Worm (Caenorhabditis elegans): ENCODE measurements around the gene attf-3.

attf-3 gene

ce11 chrIII:66160-66559, 20.0 kb downstream of the attf-3 start, which contains the start of gene pck-1:
Gene pck-1, minus strand, starts transcription at chrIII:66260.
- TF ChIP-seq unc-62 (GFP tag; optimal IDR thresholded peaks at IDR 0.05 in 1 of 2) (no peak), unc-62 (tag; optimal IDR thresholded peaks at IDR 0.05) (no peak), nhr-11 (tag; optimal IDR thresholded peaks at IDR 0.05) (peak; percentile 7), spr-3 (GFP tag; optimal IDR thresholded peaks at IDR 0.05) (no peak), nhr-102 (tag; optimal IDR thresholded peaks at IDR 0.05) (no peak), Y48G9A.11 (GFP tag; IDR thresholded peaks at IDR 0.05) (no peak), daf-12 (tag; optimal IDR thresholded peaks at IDR 0.05) (no peak), nhr-28 (tag; optimal IDR thresholded peaks at IDR 0.05) (peak; percentile 34), hlh-11 (tag; optimal IDR thresholded peaks at IDR 0.05) (no peak), nhr-111 (GFP tag; optimal IDR thresholded peaks at IDR 0.05) (no peak), pqm-1 (tag; optimal IDR thresholded peaks at IDR 0.05) (no peak), nhr-25 (tag; optimal IDR thresholded peaks at IDR 0.05; ENCODE audit: borderline replicate concordance, insufficient read depth) (no peak), ama-1 (optimal IDR thresholded peaks at IDR 0.05) (peak; percentile 15)

- no peak for TF ChIP-seq lin-1 (GFP tag; IDR thresholded peaks at IDR 0.05)
- peak in 1 of 2 experiments; percentile 49 for TF ChIP-seq unc-62 (GFP tag; optimal IDR thresholded peaks at IDR 0.05 in 1 of 2)
- no peak for TF ChIP-seq unc-62 (tag; optimal IDR thresholded peaks at IDR 0.05)
- TF ChIP-seq aha-1 (tag), result peak; percentile 46
- no peak for TF ChIP-seq unc-39 (tag; optimal IDR thresholded peaks at IDR 0.05)
- TF ChIP-seq arid-1 (GFP tag; conservative IDR thresholded peaks at IDR 0.05), result no peak
- no peak for TF ChIP-seq jun-1 (tag; optimal IDR thresholded peaks at IDR 0.05)
- TF ChIP-seq hlh-30 (tag; optimal IDR thresholded peaks at IDR 0.05; ENCODE audit: insufficient read depth), result peak; percentile 1
- TF ChIP-seq nhr-10 (tag; optimal IDR thresholded peaks at IDR 0.05), result no peak
- TF ChIP-seq daf-16 (GFP tag; optimal IDR thresholded peaks at IDR 0.05), result peak in 1 of 2 experiments; percentile 28
- TF ChIP-seq daf-16 (tag; optimal IDR thresholded peaks at IDR 0.05), result no peak
- TF ChIP-seq T26A8.4 (GFP tag; IDR thresholded peaks at IDR 0.05), result no peak
Observed at ce11 chrIII:65626-65937, 20.6 kb downstream of the attf-3 start.

- TF ChIP-seq ama-1 (optimal IDR thresholded peaks at IDR 0.05) (peak; percentile 60), nhr-25 (tag; optimal IDR thresholded peaks at IDR 0.05; ENCODE audit: borderline replicate concordance, insufficient read depth) (peak; percentile 26), madf-5 (GFP tag; IDR thresholded peaks at IDR 0.05) (0 out of 4 replicates have a peak, but pooled peaks of 1 of the 2 experiments have one; percentile 5), set-16 (GFP tag; IDR thresholded peaks at IDR 0.05) (peak; percentile 53; the same call in 1 of the 2 replicates), mdt-29 (GFP tag; IDR thresholded peaks at IDR 0.05) (0 out of 2 replicates have a peak, but pooled peaks have one; percentile 25), snpc-4 (tag; optimal IDR thresholded peaks at IDR 0.05) (no peak), nhr-28 (tag; optimal IDR thresholded peaks at IDR 0.05) (peak; percentile 7), dve-1 (tag; optimal IDR thresholded peaks at IDR 0.05; ENCODE audit: insufficient read depth) (no peak), hmg-1.1 (GFP tag; IDR thresholded peaks at IDR 0.05) (peak; percentile 31; the same call in 1 of the 2 replicates), lsy-2 (tag; optimal IDR thresholded peaks at IDR 0.05) (peak in 1 of 2 experiments; percentile 14), arid-1 (GFP tag; conservative IDR thresholded peaks at IDR 0.05) (0 out of 2 replicates have a peak, but pooled peaks have one; percentile 2), lin-15B (tag; optimal IDR thresholded peaks at IDR 0.05) (no peak), aha-1 (tag) (peak; percentile 98)
Observed at ce11 chrIII:64747-65625, 21.2 kb downstream of the attf-3 start.

- TF ChIP-seq skn-1 (tag; optimal IDR thresholded peaks at IDR 0.05) (no peak), tra-1 (GFP tag; IDR thresholded peaks at IDR 0.05) (0 out of 2 replicates have a peak, but pooled peaks have one; percentile 26), lin-39 (tag; optimal IDR thresholded peaks at IDR 0.05) (no peak), vab-7 (GFP tag; IDR thresholded peaks at IDR 0.05) (no peak), madf-5 (GFP tag; IDR thresholded peaks at IDR 0.05) (0 out of 4 replicates have a peak, but pooled peaks of 1 of the 2 experiments have one; percentile 59), lim-7 (GFP tag; IDR thresholded peaks at IDR 0.05) (peak; percentile 37; the same call in 1 of the 2 replicates), sdz-12 (GFP tag; optimal IDR thresholded peaks at IDR 0.05) (peak; percentile 21), T26A8.4 (GFP tag; IDR thresholded peaks at IDR 0.05) (peak; percentile 69), hmg-1.1 (GFP tag; IDR thresholded peaks at IDR 0.05) (peak; percentile 39; the same call in 1 of the 2 replicates), ZK337.2 (GFP tag; IDR thresholded peaks at IDR 0.05) (peak; percentile 32; the same call in 1 of the 2 replicates), F26F4.8 (GFP tag; conservative IDR thresholded peaks at IDR 0.05) (no peak), zfp-3 (GFP tag; conservative IDR thresholded peaks at IDR 0.05) (peak; percentile 78), egl-43 (GFP tag; IDR thresholded peaks at IDR 0.05) (peak; percentile 68; the same call in 1 of the 2 replicates), lin-38 (GFP tag; IDR thresholded peaks at IDR 0.05) (peak; percentile 33; the same call in 1 of the 2 replicates), Y48G9A.11 (GFP tag; IDR thresholded peaks at IDR 0.05) (peak; percentile 55)
Observed at ce11 chrIII:63584-64316, 22.4 kb downstream of the attf-3 start.

All from whole organism, L4 larva.